Worm (Caenorhabditis elegans) whole organism, mixed stage, embryonic: ENCODE results near the gene F44E7.3.

ENCODE experiments used
- bed-3 ChIP-seq: fragments of 200-800 bp; sonication (Bioruptor generic); optimal IDR thresholded peaks from 3 replicates; lab custom pipeline; 2018; ENCODE audit warnings: mild to moderate bottlenecking, missing genetic modification characterization, moderate library complexity, missing compliant biosample characterization
- blmp-1 ChIP-seq: fragments of 150-350 bp; optimal IDR thresholded peaks from 2 replicates; lab custom pipeline; 2014; ENCODE audit warnings: missing biosample characterization, missing genetic modification characterization
- ceh-39 ChIP-seq: fragments of 150-350 bp; optimal IDR thresholded peaks from 2 replicates; lab custom pipeline; 2014; ENCODE audit warnings: missing biosample characterization, missing genetic modification characterization
- elt-1 ChIP-seq: sonication (generic microtip); optimal IDR thresholded peaks from 2 replicates; lab custom pipeline; 2017; ENCODE audit warnings: missing genetic modification characterization, mild to moderate bottlenecking, missing compliant biosample characterization, antibody characterized with exemption, moderate library complexity, borderline replicate concordance; ENCODE audit not compliant: insufficient read depth
- elt-3 ChIP-seq: fragments of 150-350 bp; optimal IDR thresholded peaks from 2 replicates; lab custom pipeline; 2014; ENCODE audit warnings: missing biosample characterization, missing genetic modification characterization
- mep-1 ChIP-seq: fragments of 150-350 bp; optimal IDR thresholded peaks from 2 replicates; lab custom pipeline; 2017; ENCODE audit warnings: missing biosample characterization, missing genetic modification reagents, missing genetic modification characterization, inconsistent platforms
- nhr-12 ChIP-seq: fragments of 150-350 bp; optimal IDR thresholded peaks from 2 replicates; lab custom pipeline; 2014; ENCODE audit warnings: missing biosample characterization, missing genetic modification characterization
- nhr-28 ChIP-seq: fragments of 150-350 bp; optimal IDR thresholded peaks from 2 replicates; lab custom pipeline; 2014; ENCODE audit warnings: missing biosample characterization, missing genetic modification characterization
- nhr-76 ChIP-seq: sonication (generic microtip); optimal IDR thresholded peaks from 2 replicates; lab custom pipeline; 2017; ENCODE audit warnings: missing biosample characterization, missing genetic modification characterization
- snpc-4 ChIP-seq: fragments of 150-350 bp; optimal IDR thresholded peaks from 2 replicates; lab custom pipeline; 2014; ENCODE audit warnings: missing biosample characterization, missing genetic modification characterization
- unc-39 ChIP-seq: fragments of 150-350 bp; optimal IDR thresholded peaks from 2 replicates; lab custom pipeline; 2014; ENCODE audit warnings: missing biosample characterization, missing genetic modification characterization
- unc-62 ChIP-seq: fragments of 150-350 bp; optimal IDR thresholded peaks from 2 replicates; lab custom pipeline; 2014; ENCODE audit warnings: missing biosample characterization, missing genetic modification reagents, missing genetic modification characterization

ce11 chrV:5769500-5769899 is 2.2 kb upstream of the F44E7.3 start:
- no peak for TF ChIP-seq snpc-4 (tag; lab: Kevin White, UChicago)
- no peak for TF ChIP-seq blmp-1
- TF ChIP-seq unc-39 (tag; lab: Kevin White, UChicago): no peak
- no peak for TF ChIP-seq ceh-39 (tag; lab: Kevin White, UChicago)
- no peak for TF ChIP-seq nhr-28 (tag; lab: Kevin White, UChicago)
- no peak for TF ChIP-seq unc-62 (GFP tag; lab: Kevin White, UChicago)
- TF ChIP-seq elt-1: no peak
- TF ChIP-seq mep-1 (tag; lab: Kevin White, UChicago): no peak
- TF ChIP-seq bed-3 (GFP tag; lab: Kevin White, UChicago): no peak
- no peak for TF ChIP-seq nhr-12 (tag; lab: Kevin White, UChicago)
- no peak for TF ChIP-seq elt-3
- TF ChIP-seq nhr-76 (tag; lab: Kevin White, UChicago): no peak
